Worm (Caenorhabditis elegans) whole organism, L1 larva: ENCODE data around the gene F08C6.5.

Experiments used
- C16A3.4 ChIP-seq: fragments of 150-350 bp; optimal IDR thresholded peaks from 2 replicates; lab custom pipeline; 2014; ENCODE audit warnings: missing biosample characterization, missing genetic modification characterization
- C34B4.2 ChIP-seq: sonication (generic microtip); optimal IDR thresholded peaks from 2 replicates; lab custom pipeline; 2017; ENCODE audit warnings: mild to moderate bottlenecking, missing genetic modification characterization, missing compliant biosample characterization
- alr-1 ChIP-seq: fragments of 200-800 bp; sonication (Bioruptor generic); optimal IDR thresholded peaks from 2 replicates; lab custom pipeline; 2018; ENCODE audit warnings: borderline replicate concordance, mild to moderate bottlenecking, missing genetic modification characterization, missing compliant biosample characterization
- aly-2 ChIP-seq: fragments of 150-350 bp; optimal IDR thresholded peaks from 2 replicates; lab custom pipeline; 2014; ENCODE audit warnings: missing biosample characterization, missing genetic modification characterization
- ama-1 ChIP-seq: fragments of 150-350 bp; optimal IDR thresholded peaks from 2 replicates; lab custom pipeline; 2014
- blmp-1 ChIP-seq: fragments of 150-350 bp; optimal IDR thresholded peaks from 2 replicates; lab custom pipeline; 2014; ENCODE audit warnings: missing biosample characterization, missing genetic modification characterization
- ceh-88 ChIP-seq: fragments of 200-800 bp; sonication (Bioruptor generic); IDR thresholded peaks from 2 replicates; pipeline ENCODE4 v1.3.6; 2022; ENCODE audit warnings: missing genetic modification characterization, missing compliant biosample characterization
- ceh-90 ChIP-seq: sonication (generic microtip); optimal IDR thresholded peaks from 2 replicates; lab custom pipeline; 2016; ENCODE audit warnings: missing genetic modification characterization, missing compliant biosample characterization
- ces-1 ChIP-seq: fragments of 150-350 bp; optimal IDR thresholded peaks from 2 replicates; lab custom pipeline; 2014; ENCODE audit warnings: missing biosample characterization, missing genetic modification reagents, missing genetic modification characterization
- dpl-1 ChIP-seq, 3 experiments: fragments of 150-350 bp in 2 of 3; sonication (generic microtip) in 1 of 3; optimal IDR thresholded peaks; 2 replicates each; lab custom pipeline; 2014 to 2017; ENCODE audit warnings: missing biosample characterization in 3 of 3, missing genetic modification characterization in 3 of 3, missing genetic modification reagents in 3 of 3
- dsc-1 ChIP-seq: sonication (generic microtip); optimal IDR thresholded peaks from 2 replicates; lab custom pipeline; 2016; ENCODE audit warnings: mild to moderate bottlenecking, missing genetic modification characterization, missing compliant biosample characterization
- efl-3 ChIP-seq: fragments of 200-800 bp; sonication (Bioruptor generic); optimal IDR thresholded peaks from 2 replicates; lab custom pipeline; 2018; ENCODE audit warnings: mild to moderate bottlenecking, missing genetic modification characterization, missing compliant biosample characterization
- elt-3 ChIP-seq, 6 experiments: fragments of 150-350 bp in 1 of 6; sonication (generic microtip); optimal IDR thresholded peaks; 2 replicates each; lab custom pipeline; 2017 to 2018; ENCODE audit warnings: missing biosample characterization in 6 of 6, missing genetic modification characterization in 6 of 6, inconsistent platforms in 1 of 6
- fkh-10 ChIP-seq: sonication (generic microtip); optimal IDR thresholded peaks from 2 replicates; lab custom pipeline; 2017; ENCODE audit warnings: missing biosample characterization, missing genetic modification reagents, missing genetic modification characterization
- fkh-4 ChIP-seq: sonication (generic microtip); optimal IDR thresholded peaks from 2 replicates; lab custom pipeline; 2016; ENCODE audit warnings: missing compliant biosample characterization, missing genetic modification characterization, borderline replicate concordance
- hlh-4 ChIP-seq: sonication (generic microtip); optimal IDR thresholded peaks from 2 replicates; lab custom pipeline; 2016; ENCODE audit warnings: mild to moderate bottlenecking, missing genetic modification characterization, missing compliant biosample characterization
- irx-1 ChIP-seq: sonication (generic microtip); optimal IDR thresholded peaks from 2 replicates; lab custom pipeline; 2016; ENCODE audit warnings: missing genetic modification characterization, missing compliant biosample characterization
- isw-1 ChIP-seq: fragments of 200-800 bp; sonication (Bioruptor generic); IDR thresholded peaks from 2 replicates; pipeline ENCODE4 v1.3.6; 2022; ENCODE audit warnings: missing genetic modification characterization, missing compliant biosample characterization
- lin-15B ChIP-seq: fragments of 150-350 bp; sonication (generic microtip); optimal IDR thresholded peaks from 3 replicates; lab custom pipeline; 2014; ENCODE audit warnings: missing biosample characterization, missing genetic modification characterization
- lin-35 ChIP-seq, 2 experiments: fragments of 150-350 bp; optimal IDR thresholded peaks; 2 replicates each; lab custom pipeline; 2014; ENCODE audit warnings: missing biosample characterization in 2 of 2, missing genetic modification characterization in 2 of 2, missing genetic modification reagents in 2 of 2
- mef-2 ChIP-seq: fragments of 150-350 bp; optimal IDR thresholded peaks from 2 replicates; lab custom pipeline; 2014; ENCODE audit warnings: missing biosample characterization, missing genetic modification characterization
- nhr-11 ChIP-seq: fragments of 150-350 bp; optimal IDR thresholded peaks from 2 replicates; lab custom pipeline; 2014; ENCODE audit warnings: missing biosample characterization, missing genetic modification characterization
- nhr-19 ChIP-seq: fragments of 200-800 bp; sonication (Bioruptor generic); conservative IDR thresholded peaks from 2 replicates; pipeline ENCODE4 v1.3.6; 2022; ENCODE audit warnings: missing genetic modification characterization, missing compliant biosample characterization
- nhr-20 ChIP-seq: sonication (generic microtip); optimal IDR thresholded peaks from 2 replicates; lab custom pipeline; 2016; ENCODE audit warnings: mild to moderate bottlenecking, missing genetic modification characterization, missing compliant biosample characterization
- nhr-28 ChIP-seq: fragments of 150-350 bp; optimal IDR thresholded peaks from 2 replicates; lab custom pipeline; 2014; ENCODE audit warnings: missing biosample characterization, missing genetic modification characterization
- nhr-76 ChIP-seq: sonication (generic microtip); optimal IDR thresholded peaks from 2 replicates; lab custom pipeline; 2017; ENCODE audit warnings: missing biosample characterization, missing genetic modification characterization
- nhr-77 ChIP-seq: fragments of 150-350 bp; optimal IDR thresholded peaks from 2 replicates; lab custom pipeline; 2014; ENCODE audit warnings: missing biosample characterization, missing genetic modification characterization
- nhr-84 ChIP-seq: sonication (generic microtip); optimal IDR thresholded peaks from 2 replicates; lab custom pipeline; 2017; ENCODE audit warnings: missing biosample characterization, missing genetic modification characterization
- nhr-85 ChIP-seq: sonication (generic microtip); peaks from one replicate; lab custom pipeline; 2016; ENCODE audit warnings: missing genetic modification characterization, inconsistent platforms, missing compliant biosample characterization
- nhr-90 ChIP-seq: sonication (generic microtip); optimal IDR thresholded peaks from 2 replicates; lab custom pipeline; 2016; ENCODE audit warnings: mild to moderate bottlenecking, missing genetic modification characterization, missing compliant biosample characterization; ENCODE audit not compliant: poor library complexity
- pag-3 ChIP-seq: sonication (generic microtip); optimal IDR thresholded peaks from 2 replicates; lab custom pipeline; 2017; ENCODE audit warnings: missing genetic modification characterization, mild to moderate bottlenecking, missing compliant biosample characterization, antibody characterized with exemption, borderline replicate concordance; ENCODE audit not compliant: insufficient read depth
- pqm-1 ChIP-seq: sonication (generic microtip); optimal IDR thresholded peaks from 3 replicates; lab custom pipeline; 2017; ENCODE audit warnings: missing biosample characterization, missing genetic modification characterization
- rnt-1 ChIP-seq: sonication (generic microtip); optimal IDR thresholded peaks from 2 replicates; lab custom pipeline; 2016; ENCODE audit warnings: mild to moderate bottlenecking, missing genetic modification characterization, moderate library complexity, missing compliant biosample characterization
- skn-1 ChIP-seq: fragments of 150-350 bp; optimal IDR thresholded peaks from 2 replicates; lab custom pipeline; 2014; ENCODE audit warnings: missing biosample characterization, missing genetic modification characterization
- snpc-4 ChIP-seq: fragments of 150-350 bp; optimal IDR thresholded peaks from 2 replicates; lab custom pipeline; 2014; ENCODE audit warnings: missing biosample characterization, missing genetic modification characterization
- snu-23 ChIP-seq: sonication (generic microtip); optimal IDR thresholded peaks from 2 replicates; lab custom pipeline; 2016; ENCODE audit warnings: missing genetic modification characterization, missing compliant biosample characterization
- sox-4 ChIP-seq: sonication (generic microtip); optimal IDR thresholded peaks from 2 replicates; lab custom pipeline; 2016; ENCODE audit warnings: missing genetic modification characterization, missing compliant biosample characterization
- sptf-1 ChIP-seq: fragments of 150-350 bp; optimal IDR thresholded peaks from 2 replicates; lab custom pipeline; 2014; ENCODE audit warnings: missing biosample characterization, missing genetic modification characterization
- sup-37 ChIP-seq: fragments of 200-800 bp; sonication (Bioruptor generic); optimal IDR thresholded peaks from 2 replicates; lab custom pipeline; 2018; ENCODE audit warnings: mild to moderate bottlenecking, missing genetic modification characterization, missing compliant biosample characterization
- swsn-7 ChIP-seq: sonication (generic microtip); optimal IDR thresholded peaks from 2 replicates; lab custom pipeline; 2016; ENCODE audit warnings: missing genetic modification characterization, missing compliant biosample characterization
- unc-130 ChIP-seq: fragments of 150-350 bp; optimal IDR thresholded peaks from 2 replicates; lab custom pipeline; 2017; ENCODE audit warnings: missing biosample characterization, missing genetic modification characterization, inconsistent platforms
- unc-30 ChIP-seq: sonication (generic microtip); optimal IDR thresholded peaks from 2 replicates; lab custom pipeline; 2017; ENCODE audit warnings: missing biosample characterization, missing genetic modification characterization
- unc-62 ChIP-seq: fragments of 150-350 bp; optimal IDR thresholded peaks from 2 replicates; lab custom pipeline; 2014; ENCODE audit warnings: missing biosample characterization, missing genetic modification reagents, missing genetic modification characterization
- unc-98 ChIP-seq: fragments of 200-800 bp; sonication (Bioruptor generic); IDR thresholded peaks from 2 replicates; pipeline ENCODE4 v1.3.6; 2022; ENCODE audit warnings: missing genetic modification characterization, missing compliant biosample characterization
- vab-15 ChIP-seq: sonication (generic microtip); optimal IDR thresholded peaks from 2 replicates; lab custom pipeline; 2017; ENCODE audit warnings: missing genotype, mild to moderate bottlenecking, missing genetic modification characterization, missing compliant biosample characterization
- zag-1 ChIP-seq: fragments of 150-350 bp; optimal IDR thresholded peaks from 2 replicates; lab custom pipeline; 2014; ENCODE audit warnings: missing biosample characterization, missing genetic modification characterization
- ztf-11 ChIP-seq, 2 experiments: sonication (generic microtip); optimal IDR thresholded peaks; 2 replicates each; lab custom pipeline; 2016 to 2017; ENCODE audit warnings: missing genetic modification characterization in 2 of 2, missing biosample characterization in 1 of 2, missing compliant biosample characterization in 1 of 2
- ztf-4 ChIP-seq: fragments of 150-350 bp; optimal IDR thresholded peaks from 2 replicates; lab custom pipeline; 2014; ENCODE audit warnings: missing biosample characterization, missing genetic modification characterization

F08C6.5 gene

ce11 chrX:7586588-7586987 lies 27.4 kb downstream of the F08C6.5 start (continued):
- TF ChIP-seq isw-1 (no peak), sox-4 (tag; lab: Kevin White, UChicago) (no peak), unc-130 (tag; lab: Kevin White, UChicago) (no peak), nhr-85 (peak; percentile 88), ztf-4 (tag; lab: Kevin White, UChicago) (no peak), unc-30 (tag; lab: Kevin White, UChicago) (no peak), lin-35 (GFP tag; optimal IDR thresholded peaks at IDR 0.05; lab: Kevin White, UChicago) (no peak), nhr-20 (tag; lab: Kevin White, UChicago) (peak; percentile 54), rnt-1 (tag; lab: Kevin White, UChicago) (no peak), alr-1 (tag; lab: Kevin White, UChicago) (no peak), swsn-7 (tag; lab: Kevin White, UChicago) (no peak), efl-3 (GFP tag; lab: Kevin White, UChicago) (no peak), nhr-11 (no peak), hlh-4 (tag; lab: Kevin White, UChicago) (no peak), sup-37 (no peak), skn-1 (tag; lab: Kevin White, UChicago) (peak; percentile 2), snu-23 (peak; percentile 23), vab-15 (tag; lab: Kevin White, UChicago) (no peak), unc-62 (no peak), nhr-28 (no peak), fkh-4 (no peak), lin-15B (no peak), ceh-88 (GFP tag; lab: Robert Waterston, UW) (no peak), fkh-10 (no peak), nhr-77 (no peak), dpl-1 (GFP tag; optimal IDR thresholded peaks at IDR 0.05; lab: Kevin White, UChicago) (no peak), C16A3.4 (tag; lab: Kevin White, UChicago) (no peak), nhr-90 (tag; lab: Kevin White, UChicago) (peak; percentile 6), unc-98 (GFP tag; lab: Robert Waterston, UW) (no peak), dsc-1 (no peak), ceh-90 (tag; lab: Kevin White, UChicago) (no peak), aly-2 (tag; lab: Kevin White, UChicago) (no peak), ces-1 (GFP tag; lab: Kevin White, UChicago) (no peak), nhr-19 (no peak), zag-1 (tag; lab: Kevin White, UChicago) (no peak), elt-3 (tag; optimal IDR thresholded peaks at IDR 0.05; lab: Kevin White, UChicago) (peak in 1 of 6 experiments; percentile 12), sptf-1 (tag; lab: Kevin White, UChicago) (no peak), blmp-1 (peak; percentile 68), nhr-76 (tag; lab: Kevin White, UChicago) (no peak), pqm-1 (tag; lab: Kevin White, UChicago) (no peak), nhr-84 (tag; lab: Kevin White, UChicago) (no peak), ama-1 (lab: Kevin White, UChicago) (no peak), irx-1 (no peak), C34B4.2 (no peak), snpc-4 (no peak), pag-3 (tag; lab: Kevin White, UChicago) (no peak), ztf-11 (tag; optimal IDR thresholded peaks at IDR 0.05; lab: Kevin White, UChicago) (no peak), mef-2 (tag; lab: Kevin White, UChicago) (no peak)
